Worm (Caenorhabditis elegans): ENCODE results near the gene atp-5.

- no peak for TF ChIP-seq T22C8.4 (GFP tag; IDR thresholded peaks at IDR 0.05)
- no peak for TF ChIP-seq flt-1 (GFP tag; IDR thresholded peaks at IDR 0.05)
- TF ChIP-seq klf-2 (GFP tag; conservative IDR thresholded peaks at IDR 0.05), result no peak
- no peak for TF ChIP-seq tab-1 (GFP tag; IDR thresholded peaks at IDR 0.05)
- no peak for TF ChIP-seq ref-1 (GFP tag; conservative IDR thresholded peaks at IDR 0.05)
- TF ChIP-seq cog-1 (tag; optimal IDR thresholded peaks at IDR 0.05), result no peak
- no peak for TF ChIP-seq med-1 (GFP tag; optimal IDR thresholded peaks at IDR 0.05; ENCODE audit: insufficient read depth)
These were observed 38.1 kb upstream of the atp-5 start, which contains the start of gene srg-41 for ce11 chrV:11161791-11162190.

Measured in whole organism, midembryonic.